Worm (Caenorhabditis elegans) whole organism, mixed stage, embryonic: Measurements from ENCODE around the gene F47B10.4.
A peak's percentile ranks its signal among the peaks of the same experiment; 100 is the strongest.

Source experiments
- M03D4.4 ChIP-seq: sonication (generic microtip); optimal IDR thresholded peaks from 2 replicates; lab custom pipeline; 2017; ENCODE audit warnings: mild to moderate bottlenecking, missing genetic modification characterization, missing compliant biosample characterization
- bed-3 ChIP-seq: fragments of 200-800 bp; sonication (Bioruptor generic); optimal IDR thresholded peaks from 3 replicates; lab custom pipeline; 2018; ENCODE audit warnings: mild to moderate bottlenecking, missing genetic modification characterization, moderate library complexity, missing compliant biosample characterization
- blmp-1 ChIP-seq: fragments of 150-350 bp; optimal IDR thresholded peaks from 2 replicates; lab custom pipeline; 2014; ENCODE audit warnings: missing biosample characterization, missing genetic modification characterization
- ceh-83 ChIP-seq: fragments of 200-800 bp; sonication (Bioruptor generic); optimal IDR thresholded peaks from 2 replicates; lab custom pipeline; 2018; ENCODE audit warnings: mild to moderate bottlenecking, missing genetic modification characterization, missing compliant biosample characterization
- cnd-1 ChIP-seq: fragments of 200-800 bp; sonication (Bioruptor generic); optimal IDR thresholded peaks from 2 replicates; lab custom pipeline; 2018; ENCODE audit warnings: mild to moderate bottlenecking, missing genetic modification characterization, missing compliant biosample characterization
- drap-1 ChIP-seq: fragments of 200-800 bp; sonication (Bioruptor generic); optimal IDR thresholded peaks from 3 replicates; lab custom pipeline; 2018; ENCODE audit warnings: mild to moderate bottlenecking, missing genetic modification characterization, missing compliant biosample characterization
- elt-1 ChIP-seq: sonication (generic microtip); optimal IDR thresholded peaks from 2 replicates; lab custom pipeline; 2017; ENCODE audit warnings: missing genetic modification characterization, mild to moderate bottlenecking, missing compliant biosample characterization, antibody characterized with exemption, moderate library complexity, borderline replicate concordance; ENCODE audit not compliant: insufficient read depth
- elt-3 ChIP-seq: fragments of 150-350 bp; optimal IDR thresholded peaks from 2 replicates; lab custom pipeline; 2014; ENCODE audit warnings: missing biosample characterization, missing genetic modification characterization
- flh-1 ChIP-seq: fragments of 200-800 bp; sonication (Bioruptor generic); optimal IDR thresholded peaks from 2 replicates; lab custom pipeline; 2018; ENCODE audit warnings: mild to moderate bottlenecking, missing genetic modification characterization, moderate library complexity, missing compliant biosample characterization
- ham-2 ChIP-seq: fragments of 200-800 bp; sonication (Bioruptor generic); optimal IDR thresholded peaks from 2 replicates; lab custom pipeline; 2018; ENCODE audit warnings: mild to moderate bottlenecking, missing genetic modification characterization, missing compliant biosample characterization
- hlh-1 ChIP-seq: fragments of 150-350 bp; optimal IDR thresholded peaks from 2 replicates; lab custom pipeline; 2014; ENCODE audit warnings: missing biosample characterization, missing genetic modification reagents, missing genetic modification characterization
- lin-32 ChIP-seq: fragments of 200-800 bp; sonication (Bioruptor generic); optimal IDR thresholded peaks from 2 replicates; lab custom pipeline; 2018; ENCODE audit warnings: mild to moderate bottlenecking, missing genetic modification characterization, missing compliant biosample characterization
- lsy-2 ChIP-seq: fragments of 150-350 bp; optimal IDR thresholded peaks from 2 replicates; lab custom pipeline; 2014; ENCODE audit warnings: missing biosample characterization, missing genetic modification characterization
- mab-5 ChIP-seq: fragments of 150-350 bp; optimal IDR thresholded peaks from 2 replicates; lab custom pipeline; 2014; ENCODE audit warnings: missing biosample characterization, missing genetic modification characterization
- mep-1 ChIP-seq: fragments of 150-350 bp; optimal IDR thresholded peaks from 2 replicates; lab custom pipeline; 2017; ENCODE audit warnings: missing biosample characterization, missing genetic modification reagents, missing genetic modification characterization, inconsistent platforms
- nhr-12 ChIP-seq: fragments of 150-350 bp; optimal IDR thresholded peaks from 2 replicates; lab custom pipeline; 2014; ENCODE audit warnings: missing biosample characterization, missing genetic modification characterization
- nhr-237 ChIP-seq: fragments of 150-350 bp; optimal IDR thresholded peaks from 2 replicates; lab custom pipeline; 2014; ENCODE audit warnings: missing biosample characterization, missing genetic modification characterization
- nhr-28 ChIP-seq: fragments of 150-350 bp; optimal IDR thresholded peaks from 2 replicates; lab custom pipeline; 2014; ENCODE audit warnings: missing biosample characterization, missing genetic modification characterization
- nhr-76 ChIP-seq: sonication (generic microtip); optimal IDR thresholded peaks from 2 replicates; lab custom pipeline; 2017; ENCODE audit warnings: missing biosample characterization, missing genetic modification characterization
- sem-2 ChIP-seq: fragments of 200-800 bp; sonication (Bioruptor generic); optimal IDR thresholded peaks from 2 replicates; lab custom pipeline; 2018; ENCODE audit warnings: mild to moderate bottlenecking, missing genetic modification characterization, missing compliant biosample characterization
- snpc-4 ChIP-seq: fragments of 150-350 bp; optimal IDR thresholded peaks from 2 replicates; lab custom pipeline; 2014; ENCODE audit warnings: missing biosample characterization, missing genetic modification characterization
- sptf-1 ChIP-seq: sonication (generic microtip); optimal IDR thresholded peaks from 2 replicates; lab custom pipeline; 2017; ENCODE audit warnings: mild to moderate bottlenecking, missing genetic modification characterization, moderate library complexity, missing compliant biosample characterization
- unc-120 ChIP-seq: sonication (generic microtip); optimal IDR thresholded peaks from 2 replicates; lab custom pipeline; 2017; ENCODE audit warnings: missing genetic modification characterization, missing compliant biosample characterization; ENCODE audit not compliant: poor library complexity, severe bottlenecking
- unc-39 ChIP-seq: fragments of 150-350 bp; optimal IDR thresholded peaks from 2 replicates; lab custom pipeline; 2014; ENCODE audit warnings: missing biosample characterization, missing genetic modification characterization
- unc-62 ChIP-seq: fragments of 150-350 bp; optimal IDR thresholded peaks from 2 replicates; lab custom pipeline; 2014; ENCODE audit warnings: missing biosample characterization, missing genetic modification reagents, missing genetic modification characterization
- zip-8 ChIP-seq: fragments of 150-350 bp; optimal IDR thresholded peaks from 2 replicates; lab custom pipeline; 2014; ENCODE audit warnings: missing biosample characterization, missing genetic modification characterization
- ztf-11 ChIP-seq: fragments of 150-350 bp; optimal IDR thresholded peaks from 2 replicates; lab custom pipeline; 2014; ENCODE audit warnings: missing biosample characterization, missing genetic modification characterization

Gene F47B10.4

DNA sequence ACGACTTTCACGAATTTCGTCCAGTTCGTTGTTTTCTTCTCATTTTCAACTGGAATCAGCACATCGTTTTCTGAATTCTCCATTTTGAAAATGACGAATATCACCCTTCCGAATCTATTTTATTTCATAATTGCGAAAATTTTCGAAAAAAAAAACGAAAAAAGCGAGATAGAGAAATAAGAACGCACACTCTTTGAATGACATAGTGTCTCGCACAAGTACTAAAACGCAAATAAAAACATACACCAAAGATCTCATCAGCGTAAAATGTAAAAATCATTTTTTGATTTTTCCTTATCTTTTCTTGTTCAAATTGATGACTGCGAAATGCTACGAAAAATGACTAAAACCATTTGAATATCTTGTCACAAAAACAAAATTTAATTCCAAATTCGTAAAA is 26.7 kb upstream of the F47B10.4 start, which contains the start of gene pgp-8:
Gene pgp-8 (minus strand): TSS at position 101 of the 400 bp plus-strand sequence.
- TF ChIP-seq nhr-237, result no peak
- TF ChIP-seq sptf-1 (tag; lab: Kevin White, UChicago), result no peak
- TF ChIP-seq mep-1, result no peak
- no peak for TF ChIP-seq drap-1 (GFP tag; lab: Kevin White, UChicago)
- TF ChIP-seq blmp-1, result no peak
- no peak for TF ChIP-seq nhr-12 (tag; lab: Kevin White, UChicago)
- TF ChIP-seq snpc-4 (tag; lab: Kevin White, UChicago), result no peak
- no peak for TF ChIP-seq mab-5 (tag; lab: Kevin White, UChicago)
- no peak for TF ChIP-seq unc-62 (GFP tag; lab: Kevin White, UChicago)
- no peak for TF ChIP-seq sem-2 (GFP tag; lab: Kevin White, UChicago)
- no peak for TF ChIP-seq hlh-1 (tag; lab: Kevin White, UChicago)
- TF ChIP-seq ztf-11, result no peak
- TF ChIP-seq ceh-83 (GFP tag; lab: Kevin White, UChicago), result no peak

DNA sequence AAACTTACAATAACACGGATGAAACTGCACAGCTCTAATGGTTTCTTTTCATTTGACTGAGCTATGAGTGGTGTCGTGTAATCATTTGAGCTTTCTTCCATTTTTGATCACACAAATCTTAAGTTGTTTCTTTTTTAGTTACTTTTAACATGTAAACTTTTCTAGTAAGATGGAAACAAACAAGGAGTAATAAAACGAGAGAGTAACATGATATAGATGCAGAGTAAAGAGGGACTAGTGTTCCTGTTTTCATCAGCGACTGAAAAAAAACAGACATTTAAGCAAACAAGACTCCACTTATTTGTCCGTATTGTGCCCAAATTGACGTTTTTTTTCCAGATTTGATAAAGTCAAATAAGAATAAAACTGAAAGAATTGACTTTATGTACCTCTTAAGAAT is 20.9 kb upstream of the F47B10.4 start, which contains the start of gene pgp-7:
Gene pgp-7 (minus strand): TSS at position 101 of the 400 bp plus-strand sequence.
- TF ChIP-seq nhr-12 (tag; lab: Kevin White, UChicago) (no peak), lsy-2 (tag; lab: Kevin White, UChicago) (no peak), unc-62 (GFP tag; lab: Kevin White, UChicago) (no peak), sptf-1 (tag; lab: Kevin White, UChicago) (no peak), mep-1 (no peak), unc-39 (tag; lab: Kevin White, UChicago) (no peak), sem-2 (GFP tag; lab: Kevin White, UChicago) (no peak), bed-3 (GFP tag; lab: Kevin White, UChicago) (no peak), nhr-76 (no peak), cnd-1 (no peak), elt-3 (tag; lab: Kevin White, UChicago) (no peak)

DNA sequence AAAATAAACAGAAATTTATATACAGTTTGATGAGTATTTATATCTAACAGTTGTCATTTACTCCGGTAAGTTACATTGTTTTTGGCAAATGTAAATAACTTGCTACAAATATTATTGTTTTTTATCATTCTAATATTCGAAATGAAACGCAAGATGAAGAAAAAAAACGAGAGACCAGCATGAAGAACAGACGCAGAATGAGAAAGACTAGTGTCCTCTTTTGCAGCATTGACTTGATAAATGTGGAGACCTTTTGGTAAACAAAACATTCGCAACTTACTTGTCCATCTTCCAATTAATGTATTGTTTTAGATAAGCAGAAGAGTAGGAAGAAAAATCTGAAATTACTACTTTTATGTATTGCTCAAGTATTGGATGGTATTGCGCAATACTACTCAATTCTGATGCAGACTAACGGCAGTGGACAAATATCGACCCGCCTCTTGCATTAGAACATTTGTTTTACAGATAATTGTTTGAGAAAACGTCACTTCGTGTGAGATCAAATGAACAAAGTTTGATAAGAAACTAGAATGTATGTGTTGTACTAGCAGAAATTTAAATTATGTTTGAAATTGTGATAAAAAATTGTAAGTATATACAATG is 13.8 kb upstream of the F47B10.4 start, which contains the start of gene pgp-6:
Gene pgp-6 (minus strand): TSS at position 288 of the 606 bp plus-strand sequence.
- TF ChIP-seq lsy-2 (tag; lab: Kevin White, UChicago) (no peak), zip-8 (tag; lab: Kevin White, UChicago) (peak; percentile 94)

DNA sequence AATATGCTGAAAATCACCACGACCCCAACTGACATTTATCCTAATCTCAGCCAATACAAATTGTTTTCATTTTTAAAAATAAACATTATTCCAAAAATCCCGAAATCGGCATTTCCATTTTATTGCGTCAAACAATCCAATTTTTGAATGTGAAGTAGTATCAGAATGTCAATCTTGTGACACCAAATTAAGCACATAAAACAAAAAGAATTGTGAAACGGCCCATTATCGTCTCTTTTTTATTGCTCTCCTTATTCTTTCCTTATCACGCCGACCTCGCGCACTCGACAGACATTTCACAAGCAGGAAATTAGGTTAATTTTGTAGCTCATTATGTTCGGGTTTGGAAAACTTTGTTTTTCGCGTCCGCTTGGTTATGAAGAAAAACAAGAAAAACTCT is 10.6 kb upstream of the F47B10.4 start, which contains the start of gene T21E8.4:
Gene T21E8.4 (plus strand): TSS at position 301 of the 400 bp plus-strand sequence.
- TF ChIP-seq elt-1 (no peak), M03D4.4 (tag; lab: Kevin White, UChicago) (no peak), nhr-28 (no peak), unc-62 (GFP tag; lab: Kevin White, UChicago) (no peak), ztf-11 (no peak), lsy-2 (tag; lab: Kevin White, UChicago) (no peak), nhr-237 (no peak), cnd-1 (no peak), mep-1 (no peak), ham-2 (GFP tag; lab: Kevin White, UChicago) (no peak), hlh-1 (tag; lab: Kevin White, UChicago) (no peak), sem-2 (GFP tag; lab: Kevin White, UChicago) (no peak)

DNA sequence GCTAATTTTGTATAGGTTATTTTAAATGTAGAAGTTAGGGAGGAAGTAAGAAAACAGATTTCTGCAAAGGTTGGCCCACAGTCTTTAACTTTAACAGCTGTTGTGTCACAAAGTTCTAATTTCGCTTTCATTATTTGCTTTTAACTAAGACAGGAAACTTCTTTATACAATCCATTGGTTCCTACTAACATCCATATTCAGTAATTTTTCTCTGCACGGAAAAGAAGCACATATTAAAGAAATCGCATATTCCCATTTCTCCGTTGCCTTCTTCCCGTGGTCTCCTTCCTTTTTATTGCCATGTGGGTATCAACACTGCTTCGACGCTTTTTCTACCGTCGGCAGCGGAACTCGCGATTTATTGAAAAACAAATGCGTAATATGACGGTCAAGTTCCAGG is 9.1 kb upstream of the F47B10.4 start, which contains the start of gene T21E8.6:
Gene T21E8.6 (plus strand): TSS at position 301 of the 400 bp plus-strand sequence.
- no peak for TF ChIP-seq unc-120 (tag; lab: Kevin White, UChicago)
- TF ChIP-seq flh-1 (GFP tag; lab: Kevin White, UChicago), result no peak
- TF ChIP-seq ceh-83 (GFP tag; lab: Kevin White, UChicago), result no peak
- TF ChIP-seq nhr-237, result no peak

DNA sequence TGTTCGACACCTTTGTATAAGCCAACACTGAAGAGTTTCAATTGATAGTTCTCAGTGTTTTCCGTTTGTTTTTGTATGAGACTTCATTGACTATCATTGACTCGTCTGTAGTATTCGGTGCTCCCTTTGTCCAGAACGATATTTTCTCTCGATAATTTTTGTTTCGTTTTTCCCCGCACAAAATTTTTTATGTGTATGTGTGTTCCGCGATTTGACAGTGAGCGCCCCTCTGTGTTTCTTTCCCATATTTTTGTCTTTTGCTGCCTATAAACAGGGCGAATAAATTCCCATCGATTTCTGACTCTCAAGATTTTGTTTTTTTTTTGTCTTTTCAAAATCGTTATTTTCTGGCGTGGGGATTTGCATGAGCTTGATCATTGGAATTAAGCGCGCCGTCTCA is 7.9 kb upstream of the F47B10.4 start, which contains the start of gene T21E8.7:
Gene T21E8.7 (plus strand): TSS at position 301 of the 400 bp plus-strand sequence.
- TF ChIP-seq lin-32 (GFP tag; lab: Kevin White, UChicago), result no peak
